Worm (Caenorhabditis elegans): Measurements from ENCODE around the gene sra-38.

- TF ChIP-seq ama-1 (optimal IDR thresholded peaks at IDR 0.05), result no peak
- TF ChIP-seq ama-1 (GFP tag; optimal IDR thresholded peaks at IDR 0.05), result no peak
- no peak for TF ChIP-seq nhr-80 (tag; optimal IDR thresholded peaks at IDR 0.05)
- no peak for TF ChIP-seq nfya-2 (GFP tag; IDR thresholded peaks at IDR 0.05)
- TF ChIP-seq him-1 (tag; optimal IDR thresholded peaks at IDR 0.05), result no peak
- no peak for TF ChIP-seq snpc-4 (GFP tag; optimal IDR thresholded peaks at IDR 0.05)
- no peak for TF ChIP-seq snpc-4 (tag; optimal IDR thresholded peaks at IDR 0.05)
- TF ChIP-seq ceh-79 (tag; optimal IDR thresholded peaks at IDR 0.05), result no peak
- TF ChIP-seq let-526 (GFP tag; IDR thresholded peaks at IDR 0.05), result no peak
- TF ChIP-seq B0336.3 (GFP tag; IDR thresholded peaks at IDR 0.05), result no peak
- no peak for TF ChIP-seq ccch-3 (GFP tag; optimal IDR thresholded peaks at IDR 0.05)
- TF ChIP-seq attf-6 (GFP tag; IDR thresholded peaks at IDR 0.05), result no peak
- no peak for TF ChIP-seq ceh-40 (GFP tag; IDR thresholded peaks at IDR 0.05)
- no peak for TF ChIP-seq lir-1 (GFP tag; conservative IDR thresholded peaks at IDR 0.05)
Observed at ce11 chrX:13926029-13926428, 26.1 kb upstream of the sra-38 start, which contains the start of gene meg-2.

Measured in whole organism, young adult.